Fruit fly (Drosophila melanogaster) Kc167 (cell line): ENCODE measurements around the gene Hmu.

Experiments
- Myc ChIP-seq: fragments of >200 bp; optimal IDR thresholded peaks from 2 replicates; lab custom pipeline; 2017; ENCODE audit warnings: missing external identifiers
- Sin3A ChIP-seq: fragments of >200 bp; optimal IDR thresholded peaks from 2 replicates; lab custom pipeline; 2018; ENCODE audit warnings: missing external identifiers
- h ChIP-seq: fragments of >200 bp; optimal IDR thresholded peaks from 3 replicates; lab custom pipeline; 2018; ENCODE audit warnings: missing external identifiers
- insv ChIP-seq: fragments of >200 bp; optimal IDR thresholded peaks from 3 replicates; lab custom pipeline; 2018; ENCODE audit warnings: missing external identifiers
- psq ChIP-seq: fragments of >200 bp; optimal IDR thresholded peaks from 2 replicates; lab custom pipeline; 2017; ENCODE audit warnings: missing external identifiers

DNA sequence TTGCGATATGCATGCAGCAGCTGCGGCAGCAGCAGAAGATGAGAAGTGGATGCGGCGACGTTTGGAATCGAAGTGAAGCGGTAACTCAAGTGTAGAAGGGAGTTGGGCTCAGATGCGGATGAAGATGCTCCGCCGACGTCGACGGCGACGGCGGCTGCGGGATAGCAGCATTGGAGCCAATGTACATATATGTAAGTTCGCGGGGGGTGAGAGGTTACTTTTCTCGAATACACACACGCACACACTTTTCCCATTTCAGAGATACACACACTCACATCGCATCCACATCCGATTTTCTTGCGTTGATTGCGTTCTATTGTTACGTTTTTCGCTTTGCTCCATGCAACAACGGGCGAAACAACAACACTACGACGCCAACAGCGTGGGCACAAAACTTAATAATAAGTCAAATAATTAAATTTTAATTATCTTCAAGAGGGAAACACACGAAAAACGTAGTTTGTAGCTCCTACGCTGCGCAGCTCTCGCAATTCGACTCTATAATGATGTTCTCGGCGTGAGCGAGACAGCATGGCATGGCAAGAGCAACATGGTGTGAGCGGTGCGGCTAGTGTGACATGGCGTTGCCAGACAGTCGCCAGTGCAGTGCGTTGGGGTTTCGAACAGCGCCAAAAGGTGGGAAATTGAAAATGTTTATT lies 43.7 kb upstream of the Hmu start, which contains the start of gene CG18766:
- TF ChIP-seq Myc (lab: Kevin White, UChicago) (no peak), psq (lab: Kevin White, UChicago) (no peak), Sin3A (lab: Kevin White, UChicago) (no peak), h (lab: Kevin White, UChicago) (no peak), insv (lab: Kevin White, UChicago) (no peak)
